Worm (Caenorhabditis elegans) whole organism, L2 larva: ENCODE measurements around the gene C14F11.7.

Source experiments
- R02D3.7 ChIP-seq: fragments of 150-350 bp; optimal IDR thresholded peaks from 2 replicates; lab custom pipeline; 2014; ENCODE audit warnings: missing biosample characterization, missing genetic modification characterization
- Y55F3AM.14 ChIP-seq: fragments of 200-800 bp; sonication (Bioruptor generic); optimal IDR thresholded peaks from 2 replicates; lab custom pipeline; 2018; ENCODE audit warnings: mild to moderate bottlenecking, missing genetic modification characterization, missing compliant biosample characterization
- ZK546.5 ChIP-seq: sonication (generic microtip); optimal IDR thresholded peaks from 2 replicates; lab custom pipeline; 2017; ENCODE audit warnings: missing biosample characterization, missing genetic modification characterization
- ama-1 ChIP-seq: fragments of 150-350 bp; optimal IDR thresholded peaks from 2 replicates; lab custom pipeline; 2018; ENCODE audit warnings: inconsistent platforms
- blmp-1 ChIP-seq: sonication (generic microtip); optimal IDR thresholded peaks from 2 replicates; lab custom pipeline; 2017; ENCODE audit warnings: missing genetic modification characterization, mild to moderate bottlenecking, missing compliant biosample characterization, antibody characterized with exemption, moderate library complexity; ENCODE audit not compliant: insufficient read depth
- ceh-16 ChIP-seq: fragments of 150-350 bp; optimal IDR thresholded peaks from 2 replicates; lab custom pipeline; 2014; ENCODE audit warnings: missing biosample characterization, missing genetic modification characterization
- elt-1 ChIP-seq: fragments of 150-350 bp; optimal IDR thresholded peaks from 2 replicates; lab custom pipeline; 2014; ENCODE audit warnings: missing biosample characterization, missing genetic modification characterization
- lin-39 ChIP-seq: fragments of 150-350 bp; optimal IDR thresholded peaks from 2 replicates; lab custom pipeline; 2014; ENCODE audit warnings: missing biosample characterization, missing genetic modification reagents, missing genetic modification characterization
- lsy-2 ChIP-seq, 2 experiments: fragments of 150-350 bp in 1 of 2; sonication (generic microtip) in 1 of 2; optimal IDR thresholded peaks; 2 replicates each; lab custom pipeline; 2014 to 2017; ENCODE audit warnings: missing biosample characterization in 2 of 2, missing genetic modification characterization in 2 of 2
- mab-5 ChIP-seq: fragments of 150-350 bp; optimal IDR thresholded peaks from 2 replicates; lab custom pipeline; 2014; ENCODE audit warnings: missing biosample characterization, missing genetic modification characterization
- mbf-1 ChIP-seq: sonication (generic microtip); optimal IDR thresholded peaks from 2 replicates; lab custom pipeline; 2017; ENCODE audit warnings: missing biosample characterization, missing genetic modification characterization
- nhr-11 ChIP-seq: fragments of 150-350 bp; optimal IDR thresholded peaks from 2 replicates; lab custom pipeline; 2014; ENCODE audit warnings: missing biosample characterization, missing genetic modification characterization
- nhr-12 ChIP-seq: fragments of 150-350 bp; optimal IDR thresholded peaks from 2 replicates; lab custom pipeline; 2014; ENCODE audit warnings: missing biosample characterization, missing genetic modification characterization
- nhr-25 ChIP-seq: fragments of 150-350 bp; sonication (generic microtip); optimal IDR thresholded peaks from 3 replicates; lab custom pipeline; 2014; ENCODE audit warnings: missing biosample characterization, missing genetic modification characterization
- peb-1 ChIP-seq: fragments of 150-350 bp; optimal IDR thresholded peaks from 2 replicates; lab custom pipeline; 2014; ENCODE audit warnings: missing biosample characterization, missing genetic modification characterization
- sem-4 ChIP-seq: fragments of 150-350 bp; optimal IDR thresholded peaks from 2 replicates; lab custom pipeline; 2014; ENCODE audit warnings: missing biosample characterization, missing genetic modification reagents, missing genetic modification characterization
- skn-1 ChIP-seq: sonication (generic microtip); optimal IDR thresholded peaks from 2 replicates; lab custom pipeline; 2017; ENCODE audit warnings: missing biosample characterization, missing genetic modification characterization
- sma-9 ChIP-seq, 2 experiments: fragments of 150-350 bp in 1 of 2; sonication (generic microtip) in 1 of 2; optimal IDR thresholded peaks; 2 replicates each; lab custom pipeline; 2014 to 2016; ENCODE audit warnings: missing genetic modification characterization in 2 of 2, mild to moderate bottlenecking in 1 of 2, missing biosample characterization in 1 of 2, missing compliant biosample characterization in 1 of 2, missing genetic modification reagents in 1 of 2, moderate library complexity in 1 of 2
- unc-39 ChIP-seq: fragments of 150-350 bp; optimal IDR thresholded peaks from 2 replicates; lab custom pipeline; 2014; ENCODE audit warnings: missing biosample characterization, missing genetic modification characterization
- unc-55 ChIP-seq: fragments of 150-350 bp; sonication (generic microtip); optimal IDR thresholded peaks from 3 replicates; lab custom pipeline; 2014; ENCODE audit warnings: missing biosample characterization, missing genetic modification reagents, missing genetic modification characterization

Gene C14F11.7

DNA sequence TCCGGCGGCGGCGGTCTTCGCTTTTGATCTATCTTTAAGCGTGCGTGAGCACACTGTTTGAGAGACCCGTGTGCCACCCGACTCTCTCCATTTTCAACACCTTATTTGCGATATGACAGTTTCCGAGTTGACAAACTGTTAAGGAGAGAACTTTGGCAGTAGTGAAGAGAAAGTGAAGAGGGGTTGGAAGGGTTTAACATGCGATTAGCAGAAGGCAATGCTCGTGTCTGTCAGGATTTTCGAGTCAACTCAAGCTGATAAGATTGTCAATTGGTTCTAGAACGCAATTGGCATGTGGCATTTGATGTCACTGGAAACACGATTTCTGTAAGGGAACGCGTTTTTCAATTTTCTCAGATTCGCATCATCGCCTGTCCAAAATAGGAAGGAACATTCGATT is 41.0 kb downstream of the C14F11.7 start:
- TF ChIP-seq sma-9 (GFP tag; optimal IDR thresholded peaks at IDR 0.05; lab: Kevin White, UChicago) = no peak
- TF ChIP-seq sma-9 (tag; optimal IDR thresholded peaks at IDR 0.05; lab: Kevin White, UChicago) = no peak
- TF ChIP-seq ama-1 (lab: Kevin White, UChicago) = no peak

ce11 chrX:6162037-6162436 is 46.3 kb downstream of the C14F11.7 start:
- TF ChIP-seq unc-39 (tag; lab: Kevin White, UChicago) = no peak
- TF ChIP-seq Y55F3AM.14 (GFP tag; lab: Kevin White, UChicago) = no peak
- no peak for TF ChIP-seq R02D3.7 (tag; lab: Kevin White, UChicago)
- no peak for TF ChIP-seq blmp-1 (tag; lab: Kevin White, UChicago)

DNA sequence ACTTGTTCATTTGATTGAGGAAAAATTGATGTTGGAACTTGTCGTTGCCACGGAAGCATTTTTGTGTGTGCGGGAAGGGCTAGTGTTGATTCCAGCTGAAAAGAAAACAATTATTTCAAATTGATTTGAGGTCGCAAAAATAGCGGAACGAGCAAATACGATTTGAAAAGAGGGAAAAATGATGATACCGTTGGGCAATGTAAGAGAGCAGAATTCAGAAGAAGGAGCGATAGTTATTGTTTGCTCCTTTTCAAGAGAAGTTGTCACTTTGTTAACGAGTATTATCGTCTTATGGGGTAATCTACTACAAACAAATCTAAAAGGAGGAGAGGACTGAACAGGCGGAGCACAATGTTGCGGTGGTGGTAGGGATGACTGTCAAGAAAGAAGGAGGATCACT is 47.9 kb downstream of the C14F11.7 start, which contains the start of gene odd-2:
TSS of gene odd-2 (minus strand) at position 101 of the 400 bp plus-strand sequence.
- TF ChIP-seq nhr-11 = no peak

- TF ChIP-seq mab-5 (tag; lab: Kevin White, UChicago) = no peak
- TF ChIP-seq nhr-12 (tag; lab: Kevin White, UChicago) = no peak
- TF ChIP-seq ZK546.5 (tag; lab: Kevin White, UChicago) = no peak
- TF ChIP-seq peb-1 = no peak
- TF ChIP-seq ceh-16 = no peak
- no peak for TF ChIP-seq nhr-25 (tag; lab: Kevin White, UChicago)
- TF ChIP-seq nhr-11 = no peak
- TF ChIP-seq lin-39 (tag; lab: Kevin White, UChicago) = no peak
- no peak for TF ChIP-seq skn-1 (tag; lab: Kevin White, UChicago)
- TF ChIP-seq elt-1 (tag; lab: Kevin White, UChicago) = no peak
- TF ChIP-seq sem-4 = no peak
- no peak for TF ChIP-seq lsy-2 (tag; optimal IDR thresholded peaks at IDR 0.05; lab: Kevin White, UChicago)
- TF ChIP-seq mbf-1 = no peak
- no peak for TF ChIP-seq unc-55 (GFP tag; lab: Kevin White, UChicago)
- TF ChIP-seq, all 48 proteins: peak for 0
Observed at ce11 chrX:6159562-6159961, 48.8 kb downstream of the C14F11.7 start.
